Worm (Caenorhabditis elegans) whole organism, mixed stage, embryonic: ENCODE measurements around the gene srw-69.

ENCODE experiments used
- M03D4.4 ChIP-seq: sonication (generic microtip); optimal IDR thresholded peaks from 2 replicates; lab custom pipeline; 2017; ENCODE audit warnings: mild to moderate bottlenecking, missing genetic modification characterization, missing compliant biosample characterization
- cnd-1 ChIP-seq: fragments of 200-800 bp; sonication (Bioruptor generic); optimal IDR thresholded peaks from 2 replicates; lab custom pipeline; 2018; ENCODE audit warnings: mild to moderate bottlenecking, missing genetic modification characterization, missing compliant biosample characterization
- drap-1 ChIP-seq: fragments of 200-800 bp; sonication (Bioruptor generic); optimal IDR thresholded peaks from 3 replicates; lab custom pipeline; 2018; ENCODE audit warnings: mild to moderate bottlenecking, missing genetic modification characterization, missing compliant biosample characterization
- elt-1 ChIP-seq: sonication (generic microtip); optimal IDR thresholded peaks from 2 replicates; lab custom pipeline; 2017; ENCODE audit warnings: missing genetic modification characterization, mild to moderate bottlenecking, missing compliant biosample characterization, antibody characterized with exemption, moderate library complexity, borderline replicate concordance; ENCODE audit not compliant: insufficient read depth
- lin-13 ChIP-seq: fragments of 150-350 bp; optimal IDR thresholded peaks from 2 replicates; lab custom pipeline; 2014; ENCODE audit warnings: missing biosample characterization, missing genetic modification characterization
- lsy-2 ChIP-seq: fragments of 150-350 bp; optimal IDR thresholded peaks from 2 replicates; lab custom pipeline; 2014; ENCODE audit warnings: missing biosample characterization, missing genetic modification characterization
- mab-5 ChIP-seq: fragments of 150-350 bp; optimal IDR thresholded peaks from 2 replicates; lab custom pipeline; 2014; ENCODE audit warnings: missing biosample characterization, missing genetic modification characterization
- nhr-12 ChIP-seq: fragments of 150-350 bp; optimal IDR thresholded peaks from 2 replicates; lab custom pipeline; 2014; ENCODE audit warnings: missing biosample characterization, missing genetic modification characterization
- nhr-237 ChIP-seq: fragments of 150-350 bp; optimal IDR thresholded peaks from 2 replicates; lab custom pipeline; 2014; ENCODE audit warnings: missing biosample characterization, missing genetic modification characterization
- nhr-76 ChIP-seq: sonication (generic microtip); optimal IDR thresholded peaks from 2 replicates; lab custom pipeline; 2017; ENCODE audit warnings: missing biosample characterization, missing genetic modification characterization
- snpc-4 ChIP-seq: fragments of 150-350 bp; optimal IDR thresholded peaks from 2 replicates; lab custom pipeline; 2014; ENCODE audit warnings: missing biosample characterization, missing genetic modification characterization
- sptf-1 ChIP-seq: sonication (generic microtip); optimal IDR thresholded peaks from 2 replicates; lab custom pipeline; 2017; ENCODE audit warnings: mild to moderate bottlenecking, missing genetic modification characterization, moderate library complexity, missing compliant biosample characterization
- tbx-8 ChIP-seq: fragments of 200-800 bp; sonication (Bioruptor generic); optimal IDR thresholded peaks from 2 replicates; lab custom pipeline; 2018; ENCODE audit warnings: mild to moderate bottlenecking, missing genetic modification characterization, moderate library complexity, missing compliant biosample characterization
- unc-62 ChIP-seq: fragments of 150-350 bp; optimal IDR thresholded peaks from 2 replicates; lab custom pipeline; 2014; ENCODE audit warnings: missing biosample characterization, missing genetic modification reagents, missing genetic modification characterization

ce11 chrV:7420162-7420561, 8.6 kb downstream of the srw-69 start, which contains the start of gene srxa-4:
- TF ChIP-seq lsy-2 (tag; lab: Kevin White, UChicago) (no peak), nhr-237 (tag; lab: Kevin White, UChicago) (no peak), mab-5 (tag; lab: Kevin White, UChicago) (no peak), elt-1 (tag; lab: Kevin White, UChicago) (no peak), unc-62 (no peak), cnd-1 (tag; lab: Kevin White, UChicago) (no peak), snpc-4 (no peak), lin-13 (tag; lab: Kevin White, UChicago) (no peak), sptf-1 (tag; lab: Kevin White, UChicago) (no peak), nhr-76 (tag; lab: Kevin White, UChicago) (no peak), M03D4.4 (tag; lab: Kevin White, UChicago) (no peak), nhr-12 (tag; lab: Kevin White, UChicago) (no peak), drap-1 (GFP tag; lab: Kevin White, UChicago) (no peak), tbx-8 (GFP tag; lab: Kevin White, UChicago) (no peak)
